Fruit fly (Drosophila melanogaster): ENCODE measurements around the gene iPLA2-VIA.

- TF ChIP-seq Dll (optimal IDR thresholded peaks at IDR 0.05), result no peak
- TF ChIP-seq CG8478 (optimal IDR thresholded peaks at IDR 0.05), result no peak
Observed at dm6 chr3L:9894643-9895042, 30.5 kb upstream of the iPLA2-VIA start, which contains the start of the genes CG6709 and Hez.

Measured in whole organism.